Fruit fly (Drosophila melanogaster) whole organism, pupa: ENCODE results near the gene CG12011.

ENCODE experiments used
- CG12605 ChIP-seq: fragments of 200-800 bp; sonication (Bioruptor generic); IDR thresholded peaks from 2 replicates; pipeline ENCODE4 v1.3.6; 2022; ENCODE audit warnings: missing biosample characterization, missing genetic modification characterization
- CG14655 ChIP-seq: fragments of 200-800 bp; sonication (Bioruptor generic); optimal IDR thresholded peaks from 3 replicates; lab custom pipeline; 2017; ENCODE audit warnings: mild to moderate bottlenecking, missing biosample characterization, missing genetic modification reagents, missing genetic modification characterization
- CG4496 ChIP-seq: fragments of 200-800 bp; sonication (Bioruptor generic); IDR thresholded peaks from 3 replicates; pipeline ENCODE4 v1.3.6; 2022; ENCODE audit warnings: missing biosample characterization, missing genetic modification characterization
- CG8159 ChIP-seq: fragments of 200-800 bp; sonication (Bioruptor generic); optimal IDR thresholded peaks from 3 replicates; lab custom pipeline; 2018; ENCODE audit warnings: missing biosample characterization, mild to moderate bottlenecking, missing genetic modification characterization, moderate library complexity
- CG9948 ChIP-seq: fragments of 200-800 bp; sonication (Bioruptor generic); optimal IDR thresholded peaks from 2 replicates; lab custom pipeline; 2018; ENCODE audit warnings: missing biosample characterization, mild to moderate bottlenecking, missing genetic modification characterization, moderate library complexity
- D1 ChIP-seq: fragments of 200-800 bp; sonication (Bioruptor generic); optimal IDR thresholded peaks from 2 replicates; lab custom pipeline; 2018; ENCODE audit warnings: missing biosample characterization, mild to moderate bottlenecking, missing genetic modification characterization, moderate library complexity
- EcR ChIP-seq: fragments of 200-800 bp; sonication (Bioruptor generic); optimal IDR thresholded peaks from 3 replicates; lab custom pipeline; 2019; ENCODE audit warnings: missing biosample characterization, missing genetic modification characterization, mild to moderate bottlenecking, moderate library complexity, missing genetic modification reagents
- Ets98B ChIP-seq: fragments of 200-800 bp; sonication (Bioruptor generic); IDR thresholded peaks from 2 replicates; pipeline ENCODE4 v1.3.6; 2022; ENCODE audit warnings: missing biosample characterization, missing genetic modification characterization
- fd96Ca ChIP-seq: fragments of 200-800 bp; sonication (Bioruptor generic); IDR thresholded peaks from 3 replicates; pipeline ENCODE4 v1.3.6; 2022; ENCODE audit warnings: missing biosample characterization, missing genetic modification characterization
- gl ChIP-seq: fragments of 200-800 bp; sonication (Bioruptor generic); optimal IDR thresholded peaks from 2 replicates; lab custom pipeline; 2018; ENCODE audit warnings: missing biosample characterization, mild to moderate bottlenecking, missing genetic modification characterization

DNA sequence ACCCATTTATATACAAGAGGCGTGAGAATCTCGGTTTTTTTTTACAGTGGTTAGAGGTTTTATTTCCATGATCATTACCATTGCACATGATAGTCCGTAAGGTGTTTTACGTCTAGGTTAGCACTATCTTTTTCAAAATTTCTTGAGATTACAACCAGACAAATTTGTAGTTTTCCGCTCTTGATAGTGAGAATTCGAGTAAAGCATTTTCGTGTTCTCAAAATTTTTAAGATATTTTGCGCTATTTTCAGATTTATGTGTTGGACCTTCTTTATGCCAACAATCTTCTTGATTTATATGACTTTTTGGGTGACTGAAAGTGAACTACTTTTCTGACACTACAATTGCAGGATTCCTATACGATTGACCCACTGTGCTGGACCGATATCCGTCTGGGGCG lies 46.7 kb downstream of the CG12011 start:
- TF ChIP-seq CG4496 (GFP tag; lab: Robert Waterston, UW) (no peak), EcR (GFP tag; lab: Kevin White, UChicago) (no peak), CG14655 (GFP tag; lab: Kevin White, UChicago) (no peak), gl (tag; lab: Kevin White, UChicago) (no peak), CG8159 (tag; lab: Kevin White, UChicago) (peak; percentile 12), CG12605 (GFP tag; lab: Robert Waterston, UW) (no peak), Ets98B (GFP tag; lab: Robert Waterston, UW) (peak; percentile 20), fd96Ca (GFP tag; lab: Robert Waterston, UW) (0 out of 3 replicates have a peak, but pooled peaks have one; percentile 36), CG9948 (tag; lab: Kevin White, UChicago) (no peak), D1 (tag; lab: Kevin White, UChicago) (no peak)
